Worm (Caenorhabditis elegans) whole organism, young adult: Measurements from ENCODE around the gene lgc-19.

Experiments
- B0261.1 ChIP-seq: sonication (generic microtip); optimal IDR thresholded peaks from 2 replicates; lab custom pipeline; 2016; ENCODE audit warnings: mild to moderate bottlenecking, missing genetic modification characterization, moderate library complexity, missing compliant biosample characterization
- F33H1.4 ChIP-seq: fragments of 200-800 bp; sonication (Bioruptor generic); IDR thresholded peaks from 2 replicates; pipeline ENCODE4 v1.3.6; 2022; ENCODE audit warnings: missing genetic modification reagents, missing genetic modification characterization, missing compliant biosample characterization
- F49E8.2 ChIP-seq: sonication (generic microtip); optimal IDR thresholded peaks from 3 replicates; lab custom pipeline; 2017; ENCODE audit warnings: missing genetic modification characterization, mild to moderate bottlenecking, missing compliant biosample characterization, antibody characterized with exemption, moderate library complexity; ENCODE audit not compliant: insufficient read depth
- F52B5.7 ChIP-seq: sonication (generic microtip); optimal IDR thresholded peaks from 2 replicates; lab custom pipeline; 2016; ENCODE audit warnings: mild to moderate bottlenecking, missing genetic modification characterization, missing compliant biosample characterization
- F57A8.1 ChIP-seq: fragments of 200-800 bp; sonication (Bioruptor generic); optimal IDR thresholded peaks from 2 replicates; lab custom pipeline; 2018; ENCODE audit warnings: mild to moderate bottlenecking, missing genetic modification characterization, moderate library complexity, missing compliant biosample characterization
- K11D2.4 ChIP-seq: fragments of 200-800 bp; sonication (Bioruptor generic); IDR thresholded peaks from 2 replicates; pipeline ENCODE4 v1.3.6; 2022; ENCODE audit warnings: missing genetic modification reagents, missing genetic modification characterization, missing compliant biosample characterization
- Y53F4B.3 ChIP-seq: fragments of 200-800 bp; sonication (Bioruptor generic); IDR thresholded peaks from 2 replicates; pipeline ENCODE4 v1.3.6; 2022; ENCODE audit warnings: missing genetic modification reagents, missing genetic modification characterization, missing compliant biosample characterization
- Y53G8AR.9 ChIP-seq: fragments of 200-800 bp; sonication (Bioruptor generic); conservative IDR thresholded peaks from 2 replicates; pipeline ENCODE4 v1.3.6; 2022; ENCODE audit warnings: missing genetic modification reagents, missing genetic modification characterization, missing compliant biosample characterization
- ZK185.1 ChIP-seq: sonication (generic microtip); optimal IDR thresholded peaks from 2 replicates; lab custom pipeline; 2016; ENCODE audit warnings: mild to moderate bottlenecking, missing genetic modification characterization, missing compliant biosample characterization; ENCODE audit not compliant: poor library complexity, severe bottlenecking
- ama-1 ChIP-seq, 3 experiments: fragments of 150-350 bp in 1 of 3; sonication (generic microtip) in 2 of 3; optimal IDR thresholded peaks; 2 replicates each; lab custom pipeline; 2014 to 2018; ENCODE audit warnings: missing biosample characterization in 2 of 3, missing genetic modification characterization in 2 of 3, missing genetic modification reagents in 2 of 3
- attf-3 ChIP-seq: fragments of 200-800 bp; sonication (Bioruptor generic); conservative IDR thresholded peaks from 2 replicates; pipeline ENCODE4 v1.3.6; 2022; ENCODE audit warnings: missing genetic modification reagents, missing genetic modification characterization, missing compliant biosample characterization
- attf-6 ChIP-seq: fragments of 200-800 bp; sonication (Bioruptor generic); IDR thresholded peaks from 2 replicates; pipeline ENCODE4 v1.3.6; 2022; ENCODE audit warnings: missing genetic modification reagents, missing genetic modification characterization, missing compliant biosample characterization
- cebp-1 ChIP-seq, 2 experiments: fragments of 200-800 bp in 1 of 2; sonication (Bioruptor generic) in 1 of 2; sonication (generic microtip) in 1 of 2; IDR thresholded peaks in 1 of 2; optimal IDR thresholded peaks in 1 of 2; 2 replicates each; pipeline versions ENCODE4 v1.3.6 to Lab custom; 2017 to 2022; ENCODE audit warnings: missing compliant biosample characterization in 2 of 2, missing genetic modification characterization in 2 of 2, mild to moderate bottlenecking in 1 of 2, missing genetic modification reagents in 1 of 2, moderate library complexity in 1 of 2
- cebp-2 ChIP-seq: fragments of 200-800 bp; sonication (Bioruptor generic); IDR thresholded peaks from 2 replicates; pipeline ENCODE4 v1.3.6; 2022; ENCODE audit warnings: missing genetic modification characterization, missing compliant biosample characterization
- ceh-27 ChIP-seq: fragments of 200-800 bp; sonication (Bioruptor generic); optimal IDR thresholded peaks from 2 replicates; lab custom pipeline; 2018; ENCODE audit warnings: mild to moderate bottlenecking, missing genetic modification characterization, moderate library complexity, missing compliant biosample characterization
- ceh-58 ChIP-seq: fragments of 200-800 bp; sonication (Bioruptor generic); IDR thresholded peaks from 2 replicates; pipeline ENCODE4 v1.3.6; 2022; ENCODE audit warnings: missing genetic modification characterization, missing compliant biosample characterization
- dox-1 ChIP-seq: fragments of 200-800 bp; sonication (Bioruptor generic); IDR thresholded peaks from 2 replicates; pipeline ENCODE4 v1.3.6; 2022; ENCODE audit warnings: missing genetic modification reagents, missing genetic modification characterization, missing compliant biosample characterization
- ets-4 ChIP-seq: fragments of 200-800 bp; sonication (Bioruptor generic); optimal IDR thresholded peaks from 2 replicates; lab custom pipeline; 2018; ENCODE audit warnings: mild to moderate bottlenecking, missing genetic modification characterization, missing compliant biosample characterization
- gei-17 ChIP-seq: fragments of 200-800 bp; sonication (Bioruptor generic); optimal IDR thresholded peaks from 2 replicates; lab custom pipeline; 2018; ENCODE audit warnings: mild to moderate bottlenecking, missing genetic modification characterization, missing compliant biosample characterization
- him-1 ChIP-seq: sonication (generic microtip); optimal IDR thresholded peaks from 2 replicates; lab custom pipeline; 2016; ENCODE audit warnings: missing genotype, missing genetic modification reagents, missing genetic modification characterization, missing compliant biosample characterization
- hlh-26 ChIP-seq: fragments of 200-800 bp; sonication (Bioruptor generic); conservative IDR thresholded peaks from 2 replicates; pipeline ENCODE4 v1.3.6; 2022; ENCODE audit warnings: missing genetic modification reagents, missing genetic modification characterization, missing compliant biosample characterization
- hrde-1 ChIP-seq: sonication (generic microtip); optimal IDR thresholded peaks from 2 replicates; lab custom pipeline; 2016; ENCODE audit warnings: missing genetic modification characterization, mild to moderate bottlenecking, missing compliant biosample characterization, moderate library complexity, missing genotype, missing genetic modification reagents, borderline replicate concordance
- lag-1 ChIP-seq: fragments of 200-800 bp; sonication (Bioruptor generic); IDR thresholded peaks from 2 replicates; pipeline ENCODE4 v1.3.6; 2022; ENCODE audit warnings: missing genetic modification reagents, missing genetic modification characterization, missing compliant biosample characterization
- lir-1 ChIP-seq: fragments of 200-800 bp; sonication (Bioruptor generic); conservative IDR thresholded peaks from 2 replicates; pipeline ENCODE4 v1.3.6; 2022; ENCODE audit warnings: missing genetic modification reagents, missing genetic modification characterization, missing compliant biosample characterization
- lsl-1 ChIP-seq: fragments of 200-800 bp; sonication (Bioruptor generic); optimal IDR thresholded peaks from 2 replicates; lab custom pipeline; 2018; ENCODE audit warnings: mild to moderate bottlenecking, missing genetic modification characterization, moderate library complexity, missing compliant biosample characterization
- madf-10 ChIP-seq: sonication (generic microtip); optimal IDR thresholded peaks from 2 replicates; lab custom pipeline; 2016; ENCODE audit warnings: mild to moderate bottlenecking, missing genetic modification characterization, missing compliant biosample characterization
- madf-8 ChIP-seq: fragments of 200-800 bp; sonication (Bioruptor generic); conservative IDR thresholded peaks from 2 replicates; pipeline ENCODE4 v1.3.6; 2022; ENCODE audit warnings: missing genetic modification reagents, missing genetic modification characterization, missing compliant biosample characterization
- mcd-1 ChIP-seq: fragments of 200-800 bp; sonication (Bioruptor generic); IDR thresholded peaks from 2 replicates; pipeline ENCODE4 v1.3.6; 2022; ENCODE audit warnings: missing genetic modification reagents, missing genetic modification characterization, missing compliant biosample characterization
- mes-4 ChIP-seq: sonication (generic microtip); optimal IDR thresholded peaks from 2 replicates; lab custom pipeline; 2016; ENCODE audit warnings: missing genotype, missing genetic modification characterization, missing compliant biosample characterization
- mxl-1 ChIP-seq: sonication (generic microtip); optimal IDR thresholded peaks from 2 replicates; lab custom pipeline; 2016; ENCODE audit warnings: missing genetic modification characterization, missing compliant biosample characterization
- nfya-1 ChIP-seq: sonication (generic microtip); optimal IDR thresholded peaks from 2 replicates; lab custom pipeline; 2017; ENCODE audit warnings: antibody characterized with exemption, missing compliant biosample characterization, missing genetic modification characterization, borderline replicate concordance; ENCODE audit not compliant: insufficient read depth
- nfya-2 ChIP-seq: fragments of 200-800 bp; sonication (Bioruptor generic); IDR thresholded peaks from 2 replicates; pipeline ENCODE4 v1.3.6; 2022; ENCODE audit warnings: missing genetic modification reagents, missing genetic modification characterization, missing compliant biosample characterization
- nhr-90 ChIP-seq: sonication (generic microtip); optimal IDR thresholded peaks from 2 replicates; lab custom pipeline; 2016; ENCODE audit warnings: missing genotype, mild to moderate bottlenecking, missing genetic modification characterization, missing compliant biosample characterization
- pbrm-1 ChIP-seq: fragments of 200-800 bp; sonication (Bioruptor generic); IDR thresholded peaks from 2 replicates; pipeline ENCODE4 v1.3.6; 2022; ENCODE audit warnings: missing genetic modification reagents, missing genetic modification characterization, missing compliant biosample characterization
- snpc-4 ChIP-seq, 5 experiments: fragments of 150-350 bp in 1 of 5; sonication (generic microtip) in 4 of 5; optimal IDR thresholded peaks; 2 replicates each; lab custom pipeline; 2014 to 2018; ENCODE audit warnings: missing genetic modification characterization in 5 of 5, missing biosample characterization in 3 of 5, antibody characterized with exemption in 2 of 5, mild to moderate bottlenecking in 2 of 5, missing compliant biosample characterization in 2 of 5, missing genotype in 2 of 5, moderate library complexity in 2 of 5, missing genetic modification reagents in 1 of 5
- somi-1 ChIP-seq: fragments of 200-800 bp; sonication (Bioruptor generic); optimal IDR thresholded peaks from 2 replicates; lab custom pipeline; 2018; ENCODE audit warnings: mild to moderate bottlenecking, missing genetic modification characterization, missing compliant biosample characterization
- tlf-1 ChIP-seq: fragments of 200-800 bp; sonication (Bioruptor generic); optimal IDR thresholded peaks from 2 replicates; lab custom pipeline; 2018; ENCODE audit warnings: mild to moderate bottlenecking, missing genetic modification characterization, missing compliant biosample characterization
- unc-130 ChIP-seq: sonication (generic microtip); optimal IDR thresholded peaks from 2 replicates; lab custom pipeline; 2016; ENCODE audit warnings: missing genetic modification reagents, missing genetic modification characterization, missing compliant biosample characterization
- unc-62 ChIP-seq: fragments of 150-350 bp; optimal IDR thresholded peaks from 2 replicates; lab custom pipeline; 2014; ENCODE audit warnings: missing biosample characterization, missing genetic modification reagents, missing genetic modification characterization
- xnd-1 ChIP-seq: sonication (generic microtip); optimal IDR thresholded peaks from 2 replicates; lab custom pipeline; 2016; ENCODE audit warnings: missing genotype, missing genetic modification reagents, missing genetic modification characterization, missing compliant biosample characterization
- zim-3 ChIP-seq: sonication (generic microtip); optimal IDR thresholded peaks from 2 replicates; lab custom pipeline; 2017; ENCODE audit warnings: mild to moderate bottlenecking, missing genetic modification characterization, moderate library complexity, missing compliant biosample characterization
- ztf-22 ChIP-seq: fragments of 200-800 bp; sonication (Bioruptor generic); optimal IDR thresholded peaks from 2 replicates; lab custom pipeline; 2018; ENCODE audit warnings: mild to moderate bottlenecking, missing genetic modification characterization, moderate library complexity, missing compliant biosample characterization
- ztf-25 ChIP-seq: fragments of 200-800 bp; sonication (Bioruptor generic); IDR thresholded peaks from 2 replicates; pipeline ENCODE4 v1.3.6; 2022; ENCODE audit warnings: missing genetic modification reagents, missing genetic modification characterization, missing compliant biosample characterization
- ztf-26 ChIP-seq: sonication (generic microtip); optimal IDR thresholded peaks from 2 replicates; lab custom pipeline; 2017; ENCODE audit warnings: missing genetic modification characterization, missing compliant biosample characterization
- ztf-28 ChIP-seq: fragments of 200-800 bp; sonication (Bioruptor generic); IDR thresholded peaks from 2 replicates; pipeline ENCODE4 v1.3.6; 2022; ENCODE audit warnings: missing genetic modification reagents, missing genetic modification characterization, missing compliant biosample characterization
- ztf-3 ChIP-seq: fragments of 200-800 bp; sonication (Bioruptor generic); optimal IDR thresholded peaks from 2 replicates; lab custom pipeline; 2018; ENCODE audit warnings: mild to moderate bottlenecking, missing genetic modification characterization, missing compliant biosample characterization
- ztf-6 ChIP-seq: fragments of 200-800 bp; sonication (Bioruptor generic); IDR thresholded peaks from 2 replicates; pipeline ENCODE4 v1.3.6; 2022; ENCODE audit warnings: missing genetic modification reagents, missing genetic modification characterization, missing compliant biosample characterization

lgc-19 gene

DNA sequence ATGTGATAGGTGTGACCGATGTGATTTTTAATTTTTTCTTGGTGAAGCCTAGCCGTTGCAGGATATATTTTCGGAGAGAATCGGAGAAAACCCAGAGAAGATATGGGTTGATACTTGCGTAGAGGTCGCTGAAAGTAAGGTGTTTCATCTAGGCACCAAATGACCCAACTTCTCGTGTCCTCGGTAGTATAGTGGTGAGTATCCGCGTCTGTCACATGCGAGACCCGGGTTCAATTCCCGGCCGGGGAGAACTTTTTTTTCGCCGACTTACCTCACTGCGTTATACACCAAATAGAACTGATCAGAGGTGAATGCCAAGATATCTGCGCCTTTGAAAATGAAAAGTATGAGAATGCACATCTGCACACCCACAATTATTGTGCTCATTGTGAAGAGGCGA lies 30.7 kb downstream of the lgc-19 start (continued):
- TF ChIP-seq F33H1.4 (GFP tag; lab: Robert Waterston, UW), result no peak
- TF ChIP-seq ztf-26 (tag; lab: Kevin White, UChicago), result no peak
- peak; percentile 64 for TF ChIP-seq pbrm-1 (GFP tag; lab: Robert Waterston, UW)
- TF ChIP-seq ztf-22 (GFP tag; lab: Kevin White, UChicago), result no peak
- TF ChIP-seq hrde-1 (tag; lab: Kevin White, UChicago), result no peak
- TF ChIP-seq zim-3, result peak; percentile 84
- peak; percentile 85 for TF ChIP-seq B0261.1 (tag; lab: Kevin White, UChicago)
- no peak for TF ChIP-seq ztf-6 (GFP tag; lab: Robert Waterston, UW)
- TF ChIP-seq lsl-1 (GFP tag; lab: Kevin White, UChicago), result no peak
- TF ChIP-seq mes-4 (tag; lab: Kevin White, UChicago), result peak; percentile 69
- no peak for TF ChIP-seq Y53F4B.3 (GFP tag; lab: Robert Waterston, UW)
- peak; percentile 53 for TF ChIP-seq somi-1 (GFP tag; lab: Kevin White, UChicago)
- peak; percentile 39 for TF ChIP-seq F49E8.2
- peak; percentile 97 for TF ChIP-seq attf-6 (GFP tag; lab: Robert Waterston, UW)
- no peak for TF ChIP-seq attf-3 (GFP tag; lab: Robert Waterston, UW)
- no peak; the same call in 1 of the 2 replicates for TF ChIP-seq Y53G8AR.9 (GFP tag; lab: Robert Waterston, UW)
- TF ChIP-seq K11D2.4 (GFP tag; lab: Robert Waterston, UW), result no peak
- peak; percentile 48 for TF ChIP-seq madf-10 (tag; lab: Kevin White, UChicago)
- TF ChIP-seq mxl-1 (tag; lab: Kevin White, UChicago), result peak; percentile 49
- TF ChIP-seq F57A8.1 (GFP tag; lab: Kevin White, UChicago), result no peak
- TF ChIP-seq ets-4 (GFP tag; lab: Kevin White, UChicago), result no peak
- TF ChIP-seq dox-1 (GFP tag; lab: Robert Waterston, UW), result peak; percentile 74
- no peak for TF ChIP-seq lir-1 (GFP tag; lab: Robert Waterston, UW)
- peak; percentile 65 for TF ChIP-seq F52B5.7 (tag; lab: Kevin White, UChicago)
- peak; percentile 77; the same call in 1 of the 2 replicates for TF ChIP-seq ztf-28
- no peak for TF ChIP-seq nfya-1 (tag; lab: Kevin White, UChicago)
- no peak for TF ChIP-seq lag-1 (GFP tag; lab: Robert Waterston, UW)
- TF ChIP-seq madf-8 (GFP tag; lab: Robert Waterston, UW), result no peak
- TF ChIP-seq hlh-26 (GFP tag; lab: Robert Waterston, UW), result no peak
- peak; percentile 47 for TF ChIP-seq ztf-3 (GFP tag; lab: Kevin White, UChicago)
- peak; percentile 87 for TF ChIP-seq snpc-4 (GFP tag; optimal IDR thresholded peaks at IDR 0.05; lab: Kevin White, UChicago)
- TF ChIP-seq snpc-4 (tag; optimal IDR thresholded peaks at IDR 0.05; lab: Kevin White, UChicago), result peak; percentile 51 to 96 (median 92)
- no peak for TF ChIP-seq cebp-1 (GFP tag; IDR thresholded peaks at IDR 0.05; lab: Robert Waterston, UW)
- TF ChIP-seq cebp-1 (tag; optimal IDR thresholded peaks at IDR 0.05; lab: Kevin White, UChicago), result peak; percentile 52
- TF ChIP-seq nfya-2 (GFP tag; lab: Robert Waterston, UW), result no peak
- no peak for TF ChIP-seq cebp-2 (GFP tag; lab: Robert Waterston, UW)
- 0 out of 2 replicates have a peak, but pooled peaks have one; percentile 60 for TF ChIP-seq ztf-25 (GFP tag; lab: Robert Waterston, UW)
- TF ChIP-seq ama-1 (optimal IDR thresholded peaks at IDR 0.05; lab: Kevin White, UChicago), result no peak
- peak in 1 of 2 experiments; percentile 80 for TF ChIP-seq ama-1 (GFP tag; optimal IDR thresholded peaks at IDR 0.05; lab: Kevin White, UChicago)
- TF ChIP-seq mcd-1 (GFP tag; lab: Robert Waterston, UW), result peak; percentile 50
- TF ChIP-seq him-1 (tag; lab: Kevin White, UChicago), result peak; percentile 7
- TF ChIP-seq ceh-58, result no peak
- TF ChIP-seq ceh-27, result peak; percentile 31
- no peak for TF ChIP-seq xnd-1
- no peak for TF ChIP-seq unc-62 (GFP tag; lab: Kevin White, UChicago)
- TF ChIP-seq tlf-1 (GFP tag; lab: Kevin White, UChicago), result peak; percentile 2
- peak; percentile 84 for TF ChIP-seq nhr-90 (tag; lab: Kevin White, UChicago)
- no peak for TF ChIP-seq gei-17 (GFP tag; lab: Kevin White, UChicago)
- no peak for TF ChIP-seq unc-130 (GFP tag; lab: Kevin White, UChicago)
- TF ChIP-seq ZK185.1 (tag; lab: Kevin White, UChicago), result peak; percentile 76
